Worm (Caenorhabditis elegans) whole organism, L1 larva: Measurements from ENCODE around the gene papl-1.

Experiments used
- C16A3.4 ChIP-seq: fragments of 150-350 bp; optimal IDR thresholded peaks from 2 replicates; lab custom pipeline; 2014; ENCODE audit warnings: missing biosample characterization, missing genetic modification characterization
- ceh-8 ChIP-seq: fragments of 200-800 bp; sonication (Bioruptor generic); optimal IDR thresholded peaks from 2 replicates; lab custom pipeline; 2018; ENCODE audit warnings: mild to moderate bottlenecking, missing genetic modification characterization, moderate library complexity, missing compliant biosample characterization
- efl-1 ChIP-seq, 4 experiments: fragments of 150-350 bp; optimal IDR thresholded peaks in 3 of 4; peaks in 1 of 4; 1 replicate in 1 of 4; 2 replicates in 3 of 4; lab custom pipeline; 2014; ENCODE audit warnings: missing biosample characterization in 2 of 4, missing genetic modification characterization in 2 of 4, missing genetic modification reagents in 2 of 4
- hlh-17 ChIP-seq: fragments of 200-800 bp; sonication (Bioruptor generic); optimal IDR thresholded peaks from 2 replicates; lab custom pipeline; 2018; ENCODE audit warnings: missing genetic modification characterization, mild to moderate bottlenecking, missing compliant biosample characterization, moderate library complexity, borderline replicate concordance
- irx-1 ChIP-seq: sonication (generic microtip); optimal IDR thresholded peaks from 2 replicates; lab custom pipeline; 2016; ENCODE audit warnings: missing genetic modification characterization, missing compliant biosample characterization
- nhr-11 ChIP-seq: fragments of 150-350 bp; optimal IDR thresholded peaks from 2 replicates; lab custom pipeline; 2014; ENCODE audit warnings: missing biosample characterization, missing genetic modification characterization
- nhr-47 ChIP-seq: sonication (generic microtip); optimal IDR thresholded peaks from 2 replicates; lab custom pipeline; 2016; ENCODE audit warnings: mild to moderate bottlenecking, missing genetic modification characterization, moderate library complexity, missing compliant biosample characterization
- nhr-77 ChIP-seq: fragments of 150-350 bp; optimal IDR thresholded peaks from 2 replicates; lab custom pipeline; 2014; ENCODE audit warnings: missing biosample characterization, missing genetic modification characterization
- nhr-90 ChIP-seq: sonication (generic microtip); optimal IDR thresholded peaks from 2 replicates; lab custom pipeline; 2016; ENCODE audit warnings: mild to moderate bottlenecking, missing genetic modification characterization, missing compliant biosample characterization; ENCODE audit not compliant: poor library complexity
- skn-1 ChIP-seq: fragments of 150-350 bp; optimal IDR thresholded peaks from 2 replicates; lab custom pipeline; 2014; ENCODE audit warnings: missing biosample characterization, missing genetic modification characterization
- sox-4 ChIP-seq: sonication (generic microtip); optimal IDR thresholded peaks from 2 replicates; lab custom pipeline; 2016; ENCODE audit warnings: missing genetic modification characterization, missing compliant biosample characterization
- unc-130 ChIP-seq: fragments of 150-350 bp; optimal IDR thresholded peaks from 2 replicates; lab custom pipeline; 2017; ENCODE audit warnings: missing biosample characterization, missing genetic modification characterization, inconsistent platforms
- unc-98 ChIP-seq: fragments of 200-800 bp; sonication (Bioruptor generic); IDR thresholded peaks from 2 replicates; pipeline ENCODE4 v1.3.6; 2022; ENCODE audit warnings: missing genetic modification characterization, missing compliant biosample characterization
- xbp-1 ChIP-seq: sonication (generic microtip); optimal IDR thresholded peaks from 2 replicates; lab custom pipeline; 2016; ENCODE audit warnings: missing genetic modification characterization, missing compliant biosample characterization

Gene papl-1

ce11 chrV:12714120-12714519 is 45.4 kb downstream of the papl-1 start, which contains the start of gene R11D1.4:
Gene R11D1.4, minus strand, starts transcription at chrV:12714220.
- no peak for TF ChIP-seq unc-130 (tag; lab: Kevin White, UChicago)
- TF ChIP-seq hlh-17 = no peak

ce11 chrV:12711999-12712398 is 47.6 kb downstream of the papl-1 start, which contains the start of gene R11D1.3:
Gene R11D1.3, minus strand, starts transcription at chrV:12712099.
- TF ChIP-seq skn-1 (tag; lab: Kevin White, UChicago) (no peak), irx-1 (tag; lab: Kevin White, UChicago) (no peak), unc-98 (no peak), xbp-1 (tag; lab: Kevin White, UChicago) (no peak), nhr-90 (tag; lab: Kevin White, UChicago) (no peak), nhr-47 (tag; lab: Kevin White, UChicago) (no peak), nhr-77 (tag; lab: Kevin White, UChicago) (no peak), C16A3.4 (tag; lab: Kevin White, UChicago) (no peak), nhr-11 (tag; lab: Kevin White, UChicago) (no peak)
- TF ChIP-seq, all 84 proteins: peak for 0

DNA sequence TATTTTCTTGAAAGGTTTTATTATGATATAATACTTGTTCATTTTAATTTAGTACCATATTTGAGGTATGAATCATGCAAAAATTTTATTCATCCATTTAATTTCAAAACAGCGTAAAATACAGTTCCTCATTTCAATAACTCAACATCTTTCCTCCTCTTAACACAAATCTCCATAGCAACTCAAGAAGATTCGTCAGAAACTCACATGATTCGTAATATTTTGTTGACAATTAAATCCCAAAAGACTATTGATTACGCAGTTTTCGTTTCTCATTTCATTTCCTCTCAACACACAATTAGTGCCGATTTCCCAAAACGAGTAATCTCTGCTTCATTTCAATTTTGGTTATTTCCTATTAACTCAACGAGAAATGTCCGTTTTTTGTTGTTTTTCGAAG is 51.3 kb downstream of the papl-1 start, which contains the start of gene R11D1.2:
Gene R11D1.2 (plus strand): TSS at position 301 of the 400 bp plus-strand sequence.
- no peak for TF ChIP-seq efl-1 (optimal IDR thresholded peaks at IDR 0.05; lab: Kevin White, UChicago)
- peak in 1 of 2 experiments; percentile 77 for TF ChIP-seq efl-1 (GFP tag; optimal IDR thresholded peaks at IDR 0.05 in 1 of 2; lab: Kevin White, UChicago)
- TF ChIP-seq ceh-8 (GFP tag; lab: Kevin White, UChicago) = peak; percentile 1
- TF ChIP-seq sox-4 (tag; lab: Kevin White, UChicago) = no peak
